Fruit fly (Drosophila melanogaster) whole organism, pupa: ENCODE data around the gene CG32073.

Experiments
- CG12605 ChIP-seq: fragments of 200-800 bp; sonication (Bioruptor generic); IDR thresholded peaks from 2 replicates; pipeline ENCODE4 v1.3.6; 2022; ENCODE audit warnings: missing biosample characterization, missing genetic modification characterization
- CG13204 ChIP-seq: fragments of 200-800 bp; sonication (Bioruptor generic); optimal IDR thresholded peaks from 2 replicates; lab custom pipeline; 2018; ENCODE audit warnings: missing biosample characterization, mild to moderate bottlenecking, missing genetic modification characterization, moderate library complexity
- CG17806 ChIP-seq: fragments of 200-800 bp; sonication (Bioruptor generic); optimal IDR thresholded peaks from 2 replicates; lab custom pipeline; 2018; ENCODE audit warnings: missing biosample characterization, mild to moderate bottlenecking, missing genetic modification characterization, moderate library complexity
- CG34367 ChIP-seq: fragments of 200-800 bp; sonication (Bioruptor generic); optimal IDR thresholded peaks from 2 replicates; lab custom pipeline; 2018; ENCODE audit warnings: missing biosample characterization, mild to moderate bottlenecking, missing genetic modification characterization
- CG8159 ChIP-seq: fragments of 200-800 bp; sonication (Bioruptor generic); optimal IDR thresholded peaks from 3 replicates; lab custom pipeline; 2018; ENCODE audit warnings: missing biosample characterization, mild to moderate bottlenecking, missing genetic modification characterization, moderate library complexity
- CG8301 ChIP-seq: fragments of 200-800 bp; sonication (Bioruptor generic); optimal IDR thresholded peaks from 2 replicates; lab custom pipeline; 2018; ENCODE audit warnings: missing biosample characterization, mild to moderate bottlenecking, missing genetic modification characterization
- D1 ChIP-seq: fragments of 200-800 bp; sonication (Bioruptor generic); optimal IDR thresholded peaks from 2 replicates; lab custom pipeline; 2018; ENCODE audit warnings: missing biosample characterization, mild to moderate bottlenecking, missing genetic modification characterization, moderate library complexity
- EcR ChIP-seq: fragments of 200-800 bp; sonication (Bioruptor generic); optimal IDR thresholded peaks from 3 replicates; lab custom pipeline; 2019; ENCODE audit warnings: missing biosample characterization, missing genetic modification characterization, mild to moderate bottlenecking, moderate library complexity, missing genetic modification reagents
- Ets98B ChIP-seq: fragments of 200-800 bp; sonication (Bioruptor generic); IDR thresholded peaks from 2 replicates; pipeline ENCODE4 v1.3.6; 2022; ENCODE audit warnings: missing biosample characterization, missing genetic modification characterization
- Pif1A ChIP-seq: fragments of 200-800 bp; sonication (Bioruptor generic); optimal IDR thresholded peaks from 3 replicates; lab custom pipeline; 2016; ENCODE audit warnings: missing biosample characterization, missing genetic modification characterization
- Pif1B ChIP-seq: fragments of 200-800 bp; sonication (Bioruptor generic); optimal IDR thresholded peaks from 3 replicates; lab custom pipeline; 2016; ENCODE audit warnings: missing biosample characterization, missing genetic modification characterization
- fd96Ca ChIP-seq: fragments of 200-800 bp; sonication (Bioruptor generic); IDR thresholded peaks from 3 replicates; pipeline ENCODE4 v1.3.6; 2022; ENCODE audit warnings: missing biosample characterization, missing genetic modification characterization
- rn ChIP-seq: fragments of 200-800 bp; sonication (Bioruptor generic); IDR thresholded peaks from 2 replicates; pipeline ENCODE4 v1.3.6; 2022; ENCODE audit warnings: missing biosample characterization, missing genetic modification characterization

DNA sequence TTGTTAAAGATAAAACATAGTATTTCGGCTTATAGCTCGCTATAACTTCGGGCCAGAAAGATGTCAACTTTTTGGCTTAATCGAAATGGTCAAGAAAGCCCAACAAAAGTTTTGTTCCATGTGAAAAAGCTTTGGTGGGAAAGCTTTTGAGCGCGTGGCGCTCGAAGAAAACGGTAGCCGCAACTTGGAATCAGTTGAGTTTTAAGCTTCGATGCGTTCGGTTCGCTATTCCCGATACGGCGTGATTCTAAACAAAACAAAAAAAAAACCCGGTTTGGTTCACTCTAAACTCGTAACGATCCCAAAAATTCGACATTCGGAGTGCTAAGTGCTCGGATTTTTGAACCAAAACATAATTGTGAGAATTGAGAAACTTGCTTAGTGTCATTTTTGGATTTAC lies 28.5 kb upstream of the CG32073 start, which contains the start of gene IRSp53:
- TF ChIP-seq CG8159 (tag; lab: Kevin White, UChicago) = peak; percentile 57
- TF ChIP-seq fd96Ca (GFP tag; lab: Robert Waterston, UW) = no peak
- TF ChIP-seq rn (GFP tag; lab: Robert Waterston, UW) = no peak
- peak; percentile 43; the same call in 1 of the 2 replicates for TF ChIP-seq Ets98B
- no peak for TF ChIP-seq D1 (tag; lab: Kevin White, UChicago)
- 0 out of 2 replicates have a peak, but pooled peaks have one; percentile 11 for TF ChIP-seq CG12605
- TF ChIP-seq CG17806 (tag; lab: Kevin White, UChicago) = no peak
- TF ChIP-seq Pif1B (GFP tag; lab: Kevin White, UChicago) = no peak
- no peak for TF ChIP-seq Pif1A (GFP tag; lab: Kevin White, UChicago)
- no peak for TF ChIP-seq CG13204 (GFP tag; lab: Kevin White, UChicago)
- no peak for TF ChIP-seq CG8301 (tag; lab: Kevin White, UChicago)
- TF ChIP-seq CG34367 (tag; lab: Kevin White, UChicago) = no peak
- TF ChIP-seq EcR (GFP tag; lab: Kevin White, UChicago) = no peak
